Worm (Caenorhabditis elegans): ENCODE measurements around the gene cisd-1.

Gene cisd-1

DNA sequence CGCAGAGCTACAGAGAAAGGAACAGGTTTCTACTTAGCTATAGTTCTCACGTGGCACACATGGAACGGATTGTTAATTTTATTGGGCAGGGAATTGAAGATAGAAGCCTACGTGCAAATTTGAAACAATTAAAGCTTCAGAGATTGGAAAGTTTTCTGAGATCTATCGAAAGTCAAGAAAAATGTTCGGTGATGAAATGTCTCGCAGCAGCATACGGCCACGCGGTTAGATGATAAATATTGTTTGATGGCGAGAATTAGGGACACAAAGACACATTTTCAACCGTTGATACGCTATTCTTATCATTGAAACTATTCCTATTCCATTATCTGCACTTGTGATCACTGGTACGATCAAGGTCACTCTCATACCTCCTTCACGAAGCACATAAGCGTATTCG lies 3.1 kb upstream of the cisd-1 start:
- TF ChIP-seq bed-3 (GFP tag; optimal IDR thresholded peaks at IDR 0.05) (no peak), lin-32 (GFP tag; optimal IDR thresholded peaks at IDR 0.05) (no peak), lsy-2 (tag; optimal IDR thresholded peaks at IDR 0.05) (no peak), ces-1 (GFP tag; optimal IDR thresholded peaks at IDR 0.05) (no peak), ceh-83 (GFP tag; optimal IDR thresholded peaks at IDR 0.05) (no peak), snpc-4 (tag; optimal IDR thresholded peaks at IDR 0.05) (no peak), elt-3 (tag; optimal IDR thresholded peaks at IDR 0.05) (peak; percentile 7), mab-5 (tag; optimal IDR thresholded peaks at IDR 0.05) (no peak)

DNA sequence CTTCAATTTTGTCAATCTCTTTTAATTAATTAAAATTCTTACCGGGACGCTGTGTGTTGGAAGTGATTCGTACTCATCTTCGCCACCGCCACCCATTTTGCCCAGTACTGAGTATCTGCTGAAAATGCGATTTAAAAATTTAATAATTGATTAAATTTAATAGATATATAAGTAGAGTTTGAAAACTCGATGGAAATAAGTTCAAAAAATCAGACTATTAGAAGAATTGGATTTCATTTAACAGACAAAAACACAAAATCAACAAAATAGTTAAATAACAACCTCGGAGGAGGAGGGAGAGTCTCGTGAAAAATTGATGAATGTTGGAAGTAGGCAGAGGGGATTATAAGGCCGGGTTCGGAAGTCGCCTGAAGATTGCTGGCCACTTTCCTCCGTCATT lies 2.5 kb upstream of the cisd-1 start, which contains the start of gene mfn-1:
Gene mfn-1 (minus strand): TSS at position 101 of the 400 bp plus-strand sequence.
- no peak for TF ChIP-seq unc-39 (tag; optimal IDR thresholded peaks at IDR 0.05)
- TF ChIP-seq zip-8 (tag; optimal IDR thresholded peaks at IDR 0.05) = no peak
- no peak for TF ChIP-seq nhr-76 (tag; optimal IDR thresholded peaks at IDR 0.05)
- no peak for TF ChIP-seq M03D4.4 (tag; optimal IDR thresholded peaks at IDR 0.05)
- TF ChIP-seq ceh-83 (GFP tag; optimal IDR thresholded peaks at IDR 0.05) = no peak
- no peak for TF ChIP-seq blmp-1 (tag; optimal IDR thresholded peaks at IDR 0.05)
- no peak for TF ChIP-seq ces-1 (GFP tag; optimal IDR thresholded peaks at IDR 0.05)
- TF ChIP-seq nhr-2 (tag; optimal IDR thresholded peaks at IDR 0.05) = no peak
- no peak for TF ChIP-seq hlh-1 (tag; optimal IDR thresholded peaks at IDR 0.05)
- TF ChIP-seq nhr-28 (tag; optimal IDR thresholded peaks at IDR 0.05) = no peak
- TF ChIP-seq mep-1 (tag; optimal IDR thresholded peaks at IDR 0.05) = no peak
- TF ChIP-seq bed-3 (GFP tag; optimal IDR thresholded peaks at IDR 0.05) = no peak
- TF ChIP-seq elt-1 (tag; optimal IDR thresholded peaks at IDR 0.05; ENCODE audit: borderline replicate concordance, insufficient read depth) = no peak
- TF ChIP-seq ham-2 (GFP tag; optimal IDR thresholded peaks at IDR 0.05) = no peak
- no peak for TF ChIP-seq drap-1 (GFP tag; optimal IDR thresholded peaks at IDR 0.05)
- TF ChIP-seq ceh-39 (tag; optimal IDR thresholded peaks at IDR 0.05) = no peak
- no peak for TF ChIP-seq nhr-12 (tag; optimal IDR thresholded peaks at IDR 0.05)
- TF ChIP-seq lin-13 (tag; optimal IDR thresholded peaks at IDR 0.05) = no peak

ce11 chrII:11467541-11467940 lies 1.9 kb downstream of the cisd-1 start, which contains the start of gene klp-17:
TSS of gene klp-17 (minus strand) at chrII:11467641.
- no peak for TF ChIP-seq drap-1 (GFP tag; optimal IDR thresholded peaks at IDR 0.05)
- TF ChIP-seq lin-13 (tag; optimal IDR thresholded peaks at IDR 0.05) = no peak
- TF ChIP-seq flh-1 (GFP tag; optimal IDR thresholded peaks at IDR 0.05) = no peak
- TF ChIP-seq lsy-2 (tag; optimal IDR thresholded peaks at IDR 0.05) = no peak
- TF ChIP-seq mep-1 (tag; optimal IDR thresholded peaks at IDR 0.05) = no peak

- peak; percentile 52 for TF ChIP-seq lsy-2 (tag; optimal IDR thresholded peaks at IDR 0.05)
- peak; percentile 38 for TF ChIP-seq pha-4 (tag; optimal IDR thresholded peaks at IDR 0.05)
- peak; percentile 41 for TF ChIP-seq ham-2 (GFP tag; optimal IDR thresholded peaks at IDR 0.05)
- TF ChIP-seq unc-120 (tag; optimal IDR thresholded peaks at IDR 0.05; ENCODE audit: poor library complexity, severe bottlenecking) = no peak
- peak; percentile 11 for TF ChIP-seq ces-1 (GFP tag; optimal IDR thresholded peaks at IDR 0.05)
- TF ChIP-seq blmp-1 (tag; optimal IDR thresholded peaks at IDR 0.05) = peak; percentile 43
- peak; percentile 20 for TF ChIP-seq unc-62 (GFP tag; optimal IDR thresholded peaks at IDR 0.05)
- TF ChIP-seq drap-1 (GFP tag; optimal IDR thresholded peaks at IDR 0.05) = no peak
These were observed 4.9 kb downstream of the cisd-1 start, which contains the start of the genes aars-1 and rga-1 for ce11 chrII:11464427-11464944. TSS of gene aars-1 (minus strand) at chrII:11464497. TSS of gene rga-1 (plus strand) at chrII:11464894.

DNA sequence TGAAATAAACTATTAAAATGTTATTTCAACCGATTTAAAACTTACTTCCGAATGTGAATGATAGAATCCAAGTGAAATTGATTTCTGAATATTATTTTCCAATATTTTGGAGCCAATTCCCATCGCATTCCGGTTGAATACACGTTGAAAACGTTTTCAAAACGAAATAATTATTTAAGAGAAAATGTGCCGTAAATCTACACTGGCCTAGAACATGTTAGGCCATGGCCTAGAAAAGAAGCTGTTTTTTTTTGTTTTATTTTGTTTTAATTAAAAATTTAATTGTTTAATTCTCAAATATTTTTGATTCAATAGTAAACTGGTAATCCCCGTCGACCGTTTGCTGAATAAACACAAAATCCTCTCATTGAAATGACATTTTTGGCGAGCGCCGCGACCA lies 5.5 kb downstream of the cisd-1 start:
- TF ChIP-seq ces-1 (GFP tag; optimal IDR thresholded peaks at IDR 0.05) (peak; percentile 29), drap-1 (GFP tag; optimal IDR thresholded peaks at IDR 0.05) (no peak)

ce11 chrII:11459883-11460282 lies 9.5 kb downstream of the cisd-1 start:
- TF ChIP-seq drap-1 (GFP tag; optimal IDR thresholded peaks at IDR 0.05) = no peak
- no peak for TF ChIP-seq nhr-76 (tag; optimal IDR thresholded peaks at IDR 0.05)
- no peak for TF ChIP-seq ceh-83 (GFP tag; optimal IDR thresholded peaks at IDR 0.05)
- TF ChIP-seq ceh-43 (GFP tag; optimal IDR thresholded peaks at IDR 0.05) = no peak
- no peak for TF ChIP-seq elt-3 (tag; optimal IDR thresholded peaks at IDR 0.05)
- no peak for TF ChIP-seq nhr-2 (tag; optimal IDR thresholded peaks at IDR 0.05)
- TF ChIP-seq elt-1 (tag; optimal IDR thresholded peaks at IDR 0.05; ENCODE audit: borderline replicate concordance, insufficient read depth) = no peak
- TF ChIP-seq hlh-1 (tag; optimal IDR thresholded peaks at IDR 0.05) = no peak
- TF ChIP-seq ztf-11 (tag; optimal IDR thresholded peaks at IDR 0.05) = no peak
- TF ChIP-seq nhr-237 (tag; optimal IDR thresholded peaks at IDR 0.05) = no peak
- TF ChIP-seq unc-39 (tag; optimal IDR thresholded peaks at IDR 0.05) = no peak
- no peak for TF ChIP-seq lin-13 (tag; optimal IDR thresholded peaks at IDR 0.05)
